Fruit fly (Drosophila melanogaster) whole organism, pupa: Measurements from ENCODE around the gene CG31913.

Experiments used
- CG34367 ChIP-seq: fragments of 200-800 bp; sonication (Bioruptor generic); optimal IDR thresholded peaks from 2 replicates; lab custom pipeline; 2018; ENCODE audit warnings: missing biosample characterization, mild to moderate bottlenecking, missing genetic modification characterization
- fd96Ca ChIP-seq: fragments of 200-800 bp; sonication (Bioruptor generic); IDR thresholded peaks from 3 replicates; pipeline ENCODE4 v1.3.6; 2022; ENCODE audit warnings: missing biosample characterization, missing genetic modification characterization

DNA sequence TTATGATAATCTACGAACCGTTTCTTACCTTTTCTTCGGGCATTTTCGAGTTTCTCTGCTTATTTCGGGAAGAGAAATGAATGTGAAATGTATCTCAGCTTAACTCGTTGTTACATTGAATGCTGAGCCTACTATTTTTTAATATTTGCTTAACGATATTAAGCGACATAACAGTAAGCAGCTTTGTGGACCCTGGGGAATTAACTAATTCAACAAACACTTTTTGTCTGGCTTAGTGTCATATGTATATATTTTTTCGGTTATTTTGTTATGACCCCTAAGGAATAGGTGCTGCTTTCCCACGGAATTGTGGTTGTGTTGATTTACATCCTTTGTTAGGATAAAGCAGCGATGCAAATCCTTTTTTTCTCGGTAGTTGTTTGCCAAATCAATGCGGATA lies 34.5 kb downstream of the CG31913 start, which contains the start of gene COX6CL:
- no peak for TF ChIP-seq fd96Ca (GFP tag; lab: Robert Waterston, UW)
- no peak for TF ChIP-seq CG34367 (tag; lab: Kevin White, UChicago)
